Worm (Caenorhabditis elegans) whole organism, L3 larva: ENCODE data around the gene R02E12.12.

Experiments used
- ZK546.5 ChIP-seq: sonication (generic microtip); optimal IDR thresholded peaks from 2 replicates; lab custom pipeline; 2017; ENCODE audit warnings: missing biosample characterization, missing genetic modification characterization
- aly-2 ChIP-seq: fragments of 150-350 bp; optimal IDR thresholded peaks from 2 replicates; lab custom pipeline; 2014; ENCODE audit warnings: missing biosample characterization, missing genetic modification characterization
- ceh-16 ChIP-seq: sonication (generic microtip); optimal IDR thresholded peaks from 2 replicates; lab custom pipeline; 2017; ENCODE audit warnings: missing biosample characterization, missing genetic modification characterization
- ceh-28 ChIP-seq: fragments of 150-350 bp; optimal IDR thresholded peaks from 2 replicates; lab custom pipeline; 2014; ENCODE audit warnings: missing biosample characterization, missing genetic modification reagents, missing genetic modification characterization
- ceh-82 ChIP-seq: fragments of 150-350 bp; optimal IDR thresholded peaks from 2 replicates; lab custom pipeline; 2014; ENCODE audit warnings: missing biosample characterization, missing genetic modification characterization
- ceh-9 ChIP-seq: sonication (generic microtip); optimal IDR thresholded peaks from 2 replicates; lab custom pipeline; 2018; ENCODE audit warnings: missing biosample characterization, missing genetic modification characterization
- daf-12 ChIP-seq: fragments of 150-350 bp; optimal IDR thresholded peaks from 2 replicates; lab custom pipeline; 2014; ENCODE audit warnings: missing biosample characterization, missing genetic modification reagents, missing genetic modification characterization
- egl-27 ChIP-seq: sonication (generic microtip); optimal IDR thresholded peaks from 4 replicates; lab custom pipeline; 2017; ENCODE audit warnings: missing biosample characterization, missing genetic modification reagents, missing genetic modification characterization
- egl-5 ChIP-seq: fragments of 150-350 bp; optimal IDR thresholded peaks from 2 replicates; lab custom pipeline; 2017; ENCODE audit warnings: missing biosample characterization, missing genetic modification reagents, missing genetic modification characterization, inconsistent platforms
- eor-1 ChIP-seq, 2 experiments: fragments of 150-350 bp; optimal IDR thresholded peaks; 2 replicates each; lab custom pipeline; 2014 to 2018; ENCODE audit warnings: missing biosample characterization in 2 of 2, missing genetic modification characterization in 2 of 2
- fos-1 ChIP-seq: fragments of 150-350 bp; optimal IDR thresholded peaks from 2 replicates; lab custom pipeline; 2014; ENCODE audit warnings: missing biosample characterization, missing genetic modification characterization
- hmg-11 ChIP-seq: sonication (generic microtip); optimal IDR thresholded peaks from 2 replicates; lab custom pipeline; 2016; ENCODE audit warnings: missing genetic modification characterization, missing compliant biosample characterization
- jun-1 ChIP-seq: fragments of 150-350 bp; optimal IDR thresholded peaks from 2 replicates; lab custom pipeline; 2014; ENCODE audit warnings: missing biosample characterization, missing genetic modification reagents, missing genetic modification characterization
- lin-39 ChIP-seq: fragments of 150-350 bp; optimal IDR thresholded peaks from 2 replicates; lab custom pipeline; 2018; ENCODE audit warnings: missing biosample characterization, missing genetic modification reagents, missing genetic modification characterization
- lsy-12 ChIP-seq: sonication (generic microtip); optimal IDR thresholded peaks from 2 replicates; lab custom pipeline; 2016; ENCODE audit warnings: mild to moderate bottlenecking, missing genetic modification characterization, missing compliant biosample characterization
- mdl-1 ChIP-seq: fragments of 150-350 bp; optimal IDR thresholded peaks from 2 replicates; lab custom pipeline; 2014; ENCODE audit warnings: missing biosample characterization, missing genetic modification characterization
- nfya-1 ChIP-seq: sonication (generic microtip); optimal IDR thresholded peaks from 2 replicates; lab custom pipeline; 2017; ENCODE audit warnings: missing genetic modification characterization, mild to moderate bottlenecking, missing compliant biosample characterization, antibody characterized with exemption, moderate library complexity; ENCODE audit not compliant: insufficient read depth
- nhr-11 ChIP-seq: fragments of 150-350 bp; optimal IDR thresholded peaks from 2 replicates; lab custom pipeline; 2014; ENCODE audit warnings: missing biosample characterization, missing genetic modification characterization
- nhr-12 ChIP-seq: fragments of 150-350 bp; optimal IDR thresholded peaks from 2 replicates; lab custom pipeline; 2014; ENCODE audit warnings: missing biosample characterization, missing genetic modification characterization
- nhr-237 ChIP-seq: fragments of 150-350 bp; optimal IDR thresholded peaks from 2 replicates; lab custom pipeline; 2014; ENCODE audit warnings: missing biosample characterization, missing genetic modification characterization
- nhr-25 ChIP-seq: sonication (generic microtip); optimal IDR thresholded peaks from 2 replicates; lab custom pipeline; 2017; ENCODE audit warnings: missing biosample characterization, missing genetic modification characterization
- nhr-43 ChIP-seq: sonication (generic microtip); optimal IDR thresholded peaks from 2 replicates; lab custom pipeline; 2016; ENCODE audit warnings: mild to moderate bottlenecking, missing genetic modification characterization, missing compliant biosample characterization; ENCODE audit not compliant: poor library complexity, severe bottlenecking
- nhr-67 ChIP-seq: fragments of 150-350 bp; optimal IDR thresholded peaks from 2 replicates; lab custom pipeline; 2014; ENCODE audit warnings: missing biosample characterization, missing genetic modification characterization
- nhr-76 ChIP-seq: fragments of 150-350 bp; sonication (generic microtip); optimal IDR thresholded peaks from 5 replicates; lab custom pipeline; 2014; ENCODE audit warnings: missing biosample characterization, missing genetic modification characterization
- nhr-77 ChIP-seq: fragments of 150-350 bp; optimal IDR thresholded peaks from 2 replicates; lab custom pipeline; 2014; ENCODE audit warnings: missing biosample characterization, missing genetic modification characterization
- pha-4 ChIP-seq: fragments of 150-350 bp; optimal IDR thresholded peaks from 2 replicates; lab custom pipeline; 2014; ENCODE audit warnings: missing biosample characterization, missing genetic modification reagents, missing genetic modification characterization
- sea-2 ChIP-seq: fragments of 150-350 bp; sonication (generic microtip); optimal IDR thresholded peaks from 4 replicates; lab custom pipeline; 2014; ENCODE audit warnings: missing biosample characterization, missing genetic modification reagents, missing genetic modification characterization
- snpc-4 ChIP-seq: fragments of 150-350 bp; optimal IDR thresholded peaks from 2 replicates; lab custom pipeline; 2014; ENCODE audit warnings: missing biosample characterization, missing genetic modification characterization
- tbx-2 ChIP-seq: sonication (generic microtip); optimal IDR thresholded peaks from 2 replicates; lab custom pipeline; 2016; ENCODE audit warnings: mild to moderate bottlenecking, missing genetic modification characterization, missing compliant biosample characterization
- ztf-11 ChIP-seq: fragments of 150-350 bp; optimal IDR thresholded peaks from 2 replicates; lab custom pipeline; 2014; ENCODE audit warnings: missing biosample characterization, missing genetic modification characterization
- ztf-4 ChIP-seq: fragments of 150-350 bp; optimal IDR thresholded peaks from 2 replicates; lab custom pipeline; 2014; ENCODE audit warnings: missing biosample characterization, missing genetic modification characterization

The R02E12.12 gene

DNA sequence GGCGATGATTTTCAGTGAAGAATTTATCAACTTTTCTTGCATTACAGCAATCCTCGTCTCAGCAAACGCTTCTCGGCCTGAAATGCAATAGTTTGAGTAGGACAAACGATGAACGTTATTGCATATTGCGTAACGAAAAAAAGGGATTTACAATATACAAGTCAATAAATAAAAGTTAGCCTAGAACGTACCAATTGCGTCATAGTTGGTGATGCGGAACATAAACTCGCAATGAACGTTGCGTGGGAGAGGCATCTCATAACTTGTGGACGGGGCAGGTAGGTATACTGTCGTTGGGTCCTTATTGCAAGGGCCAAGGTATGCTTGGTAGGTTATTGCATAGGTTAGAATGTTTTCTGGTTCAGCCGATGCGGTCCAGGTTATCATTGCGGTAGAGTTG is 32.5 kb upstream of the R02E12.12 start:
- TF ChIP-seq ceh-9 (tag; lab: Kevin White, UChicago) (no peak), mdl-1 (tag; lab: Kevin White, UChicago) (no peak), ztf-4 (no peak), nhr-12 (tag; lab: Kevin White, UChicago) (no peak), snpc-4 (tag; lab: Kevin White, UChicago) (no peak), ztf-11 (tag; lab: Kevin White, UChicago) (no peak), eor-1 (tag; optimal IDR thresholded peaks at IDR 0.05; lab: Kevin White, UChicago) (no peak), nhr-237 (tag; lab: Kevin White, UChicago) (no peak), jun-1 (tag; lab: Kevin White, UChicago) (no peak), hmg-11 (tag; lab: Kevin White, UChicago) (no peak), nhr-43 (tag; lab: Kevin White, UChicago) (no peak)

DNA sequence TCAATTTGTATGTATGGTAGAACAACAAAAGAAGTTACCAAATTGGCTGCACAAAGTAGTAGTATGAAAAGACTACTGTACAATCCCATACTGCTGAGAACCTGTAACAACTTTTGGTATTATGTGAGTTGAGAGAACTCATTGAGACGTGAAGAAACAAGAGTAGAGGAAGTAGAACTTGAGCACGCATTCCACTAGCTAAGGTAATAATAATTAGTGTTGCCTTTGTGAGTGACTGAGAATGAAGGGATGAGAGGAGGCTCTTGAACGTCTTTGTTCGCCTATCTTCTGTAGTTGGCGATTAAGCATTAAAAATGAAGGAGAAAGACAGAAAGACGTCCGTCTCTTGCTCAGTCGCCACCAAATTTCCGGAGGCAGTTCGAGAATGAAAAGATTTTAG is 29.8 kb upstream of the R02E12.12 start, which contains the start of gene C16B8.4:
TSS of gene C16B8.4 (minus strand) at position 101 of the 400 bp plus-strand sequence.
- TF ChIP-seq ceh-82 (tag; lab: Kevin White, UChicago) (no peak), nhr-12 (tag; lab: Kevin White, UChicago) (no peak), hmg-11 (tag; lab: Kevin White, UChicago) (no peak), eor-1 (tag; optimal IDR thresholded peaks at IDR 0.05; lab: Kevin White, UChicago) (no peak)
- TF ChIP-seq, all 47 proteins: peak for 0

- TF ChIP-seq ZK546.5 (tag; lab: Kevin White, UChicago) (no peak), ceh-28 (tag; lab: Kevin White, UChicago) (no peak), ceh-16 (tag; lab: Kevin White, UChicago) (no peak), nfya-1 (peak; percentile 25), sea-2 (GFP tag; lab: Kevin White, UChicago) (no peak), egl-27 (tag; lab: Kevin White, UChicago) (no peak), nhr-77 (no peak), lin-39 (tag; lab: Kevin White, UChicago) (no peak)
- TF ChIP-seq, all 47 proteins: peak for 1
Measured at ce11 chrX:3974160-3974559, 29.2 kb upstream of the R02E12.12 start.

ce11 chrX:3976755-3977154 is 26.6 kb upstream of the R02E12.12 start:
- TF ChIP-seq ceh-82 (tag; lab: Kevin White, UChicago) = no peak
- no peak for TF ChIP-seq aly-2 (tag; lab: Kevin White, UChicago)
- TF ChIP-seq lin-39 (tag; lab: Kevin White, UChicago) = peak; percentile 8
- TF ChIP-seq snpc-4 (tag; lab: Kevin White, UChicago) = no peak
- no peak for TF ChIP-seq ceh-28 (tag; lab: Kevin White, UChicago)
- TF ChIP-seq ZK546.5 (tag; lab: Kevin White, UChicago) = no peak
- TF ChIP-seq nhr-77 = no peak

DNA sequence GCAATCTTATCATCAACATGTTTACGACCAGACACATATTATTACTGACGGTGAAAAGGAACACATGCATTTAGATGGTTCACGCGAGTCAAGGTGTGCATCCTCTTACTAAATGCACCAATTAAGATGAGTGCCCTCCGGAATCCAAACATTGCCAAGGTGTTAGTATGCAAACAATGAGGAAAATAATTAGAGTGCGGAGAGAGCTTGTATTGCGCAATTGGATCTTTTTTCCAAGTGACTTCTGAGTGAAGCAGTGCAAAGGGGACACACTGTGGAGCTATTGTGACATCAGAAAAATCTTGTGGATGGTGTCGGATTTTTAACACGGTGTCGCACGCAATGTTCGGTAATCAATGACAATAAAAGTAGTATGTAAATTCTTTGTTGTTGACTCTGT is 26.0 kb upstream of the R02E12.12 start:
- TF ChIP-seq eor-1 (tag; optimal IDR thresholded peaks at IDR 0.05; lab: Kevin White, UChicago) (no peak), daf-12 (no peak), egl-27 (tag; lab: Kevin White, UChicago) (no peak), tbx-2 (tag; lab: Kevin White, UChicago) (no peak), ceh-9 (tag; lab: Kevin White, UChicago) (no peak), nhr-12 (tag; lab: Kevin White, UChicago) (no peak), mdl-1 (tag; lab: Kevin White, UChicago) (no peak), lin-39 (tag; lab: Kevin White, UChicago) (no peak), egl-5 (tag; lab: Kevin White, UChicago) (no peak)

DNA sequence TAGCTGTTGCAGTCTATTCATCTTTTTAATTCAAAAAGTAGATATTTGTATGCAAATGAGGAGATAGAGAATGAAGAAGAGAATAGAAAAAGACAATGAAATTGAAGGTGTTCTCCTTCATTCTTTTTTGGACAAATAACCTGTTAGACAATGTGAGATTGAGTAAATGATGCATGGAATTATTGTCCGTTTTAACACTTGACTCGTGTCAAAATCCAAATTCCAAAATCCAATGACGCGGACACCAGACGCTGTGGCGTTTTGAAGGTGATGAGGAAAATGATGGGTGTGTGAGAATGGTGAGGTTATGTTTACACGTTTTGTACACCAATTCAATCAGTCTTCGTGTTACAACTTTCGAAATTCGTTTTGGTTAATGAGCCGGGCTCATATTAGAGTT is 24.2 kb upstream of the R02E12.12 start:
- TF ChIP-seq nhr-77 (no peak), nhr-67 (tag; lab: Kevin White, UChicago) (no peak), nhr-76 (no peak), nhr-11 (tag; lab: Kevin White, UChicago) (no peak), mdl-1 (tag; lab: Kevin White, UChicago) (no peak), ceh-82 (tag; lab: Kevin White, UChicago) (no peak)

DNA sequence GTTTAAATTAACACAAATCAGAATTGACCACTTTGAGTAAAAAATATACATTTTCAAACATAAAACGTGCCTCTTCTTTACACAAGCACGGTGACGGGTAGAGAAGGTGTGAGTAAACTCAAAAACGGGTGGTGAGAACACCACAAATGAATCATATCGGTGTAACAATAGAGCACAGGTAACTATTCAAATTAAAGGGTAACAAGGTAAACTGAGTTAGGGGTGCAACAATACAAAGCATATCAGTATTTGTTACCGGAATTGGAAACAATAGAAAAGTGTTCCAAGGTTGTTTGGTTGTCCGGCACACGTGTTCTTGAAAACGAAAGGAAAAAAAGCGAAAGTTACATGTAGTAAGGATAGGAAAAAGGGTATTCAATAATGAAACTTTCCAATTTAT is 20.9 kb upstream of the R02E12.12 start:
- TF ChIP-seq lsy-12 = no peak
- no peak for TF ChIP-seq nhr-25 (tag; lab: Kevin White, UChicago)
- no peak for TF ChIP-seq aly-2 (tag; lab: Kevin White, UChicago)
- TF ChIP-seq pha-4 (tag; lab: Kevin White, UChicago) = peak; percentile 55
- TF ChIP-seq fos-1 (tag; lab: Kevin White, UChicago) = peak; percentile 24
